Worm (Caenorhabditis elegans) whole organism, L3 larva: ENCODE measurements around the gene twk-4.

ENCODE experiments used
- aly-2 ChIP-seq: fragments of 150-350 bp; optimal IDR thresholded peaks from 2 replicates; lab custom pipeline; 2014; ENCODE audit warnings: missing biosample characterization, missing genetic modification characterization
- ama-1 ChIP-seq: fragments of 150-350 bp; optimal IDR thresholded peaks from 2 replicates; lab custom pipeline; 2018
- ceh-16 ChIP-seq: sonication (generic microtip); optimal IDR thresholded peaks from 2 replicates; lab custom pipeline; 2017; ENCODE audit warnings: missing biosample characterization, missing genetic modification characterization
- ceh-28 ChIP-seq: fragments of 150-350 bp; optimal IDR thresholded peaks from 2 replicates; lab custom pipeline; 2014; ENCODE audit warnings: missing biosample characterization, missing genetic modification reagents, missing genetic modification characterization
- ceh-82 ChIP-seq: fragments of 150-350 bp; optimal IDR thresholded peaks from 2 replicates; lab custom pipeline; 2014; ENCODE audit warnings: missing biosample characterization, missing genetic modification characterization
- ceh-9 ChIP-seq: sonication (generic microtip); optimal IDR thresholded peaks from 2 replicates; lab custom pipeline; 2018; ENCODE audit warnings: missing biosample characterization, missing genetic modification characterization
- daf-12 ChIP-seq: fragments of 150-350 bp; optimal IDR thresholded peaks from 2 replicates; lab custom pipeline; 2014; ENCODE audit warnings: missing biosample characterization, missing genetic modification reagents, missing genetic modification characterization
- egl-27 ChIP-seq: sonication (generic microtip); optimal IDR thresholded peaks from 4 replicates; lab custom pipeline; 2017; ENCODE audit warnings: missing biosample characterization, missing genetic modification reagents, missing genetic modification characterization
- elt-1 ChIP-seq: fragments of 150-350 bp; optimal IDR thresholded peaks from 2 replicates; lab custom pipeline; 2014; ENCODE audit warnings: missing biosample characterization, missing genetic modification characterization
- elt-2 ChIP-seq: sonication (generic microtip); optimal IDR thresholded peaks from 2 replicates; lab custom pipeline; 2016; ENCODE audit warnings: missing genetic modification reagents, mild to moderate bottlenecking, missing genetic modification characterization, missing compliant biosample characterization
- elt-3 ChIP-seq, 3 experiments: fragments of 150-350 bp in 1 of 3; sonication (generic microtip) in 2 of 3; optimal IDR thresholded peaks; 2 replicates in 2 of 3; 4 replicates in 1 of 3; lab custom pipeline; 2014 to 2017; ENCODE audit warnings: missing biosample characterization in 3 of 3, missing genetic modification characterization in 3 of 3
- eor-1 ChIP-seq, 2 experiments: fragments of 150-350 bp; optimal IDR thresholded peaks; 2 replicates each; lab custom pipeline; 2014 to 2018; ENCODE audit warnings: missing biosample characterization in 2 of 2, missing genetic modification characterization in 2 of 2
- fkh-10 ChIP-seq: sonication (generic microtip); optimal IDR thresholded peaks from 2 replicates; lab custom pipeline; 2017; ENCODE audit warnings: missing biosample characterization, missing genetic modification reagents, missing genetic modification characterization
- fkh-2 ChIP-seq: fragments of 150-350 bp; optimal IDR thresholded peaks from 2 replicates; lab custom pipeline; 2014; ENCODE audit warnings: missing biosample characterization, missing genetic modification reagents, missing genetic modification characterization
- hmg-11 ChIP-seq: sonication (generic microtip); optimal IDR thresholded peaks from 2 replicates; lab custom pipeline; 2016; ENCODE audit warnings: missing genetic modification characterization, missing compliant biosample characterization
- lin-15B ChIP-seq: fragments of 150-350 bp; optimal IDR thresholded peaks from 2 replicates; lab custom pipeline; 2014; ENCODE audit warnings: missing biosample characterization, missing genetic modification characterization
- lin-39 ChIP-seq: fragments of 150-350 bp; optimal IDR thresholded peaks from 2 replicates; lab custom pipeline; 2018; ENCODE audit warnings: missing biosample characterization, missing genetic modification reagents, missing genetic modification characterization
- lsy-12 ChIP-seq: sonication (generic microtip); optimal IDR thresholded peaks from 2 replicates; lab custom pipeline; 2016; ENCODE audit warnings: mild to moderate bottlenecking, missing genetic modification characterization, missing compliant biosample characterization
- nhr-11 ChIP-seq: fragments of 150-350 bp; optimal IDR thresholded peaks from 2 replicates; lab custom pipeline; 2014; ENCODE audit warnings: missing biosample characterization, missing genetic modification characterization
- nhr-12 ChIP-seq: fragments of 150-350 bp; optimal IDR thresholded peaks from 2 replicates; lab custom pipeline; 2014; ENCODE audit warnings: missing biosample characterization, missing genetic modification characterization
- nhr-23 ChIP-seq: fragments of 150-350 bp; optimal IDR thresholded peaks from 2 replicates; lab custom pipeline; 2014; ENCODE audit warnings: missing biosample characterization, missing genetic modification reagents, missing genetic modification characterization
- nhr-237 ChIP-seq: fragments of 150-350 bp; optimal IDR thresholded peaks from 2 replicates; lab custom pipeline; 2014; ENCODE audit warnings: missing biosample characterization, missing genetic modification characterization
- nhr-43 ChIP-seq: sonication (generic microtip); optimal IDR thresholded peaks from 2 replicates; lab custom pipeline; 2016; ENCODE audit warnings: mild to moderate bottlenecking, missing genetic modification characterization, missing compliant biosample characterization; ENCODE audit not compliant: poor library complexity, severe bottlenecking
- nhr-67 ChIP-seq: fragments of 150-350 bp; optimal IDR thresholded peaks from 2 replicates; lab custom pipeline; 2014; ENCODE audit warnings: missing biosample characterization, missing genetic modification characterization
- nhr-76 ChIP-seq: fragments of 150-350 bp; sonication (generic microtip); optimal IDR thresholded peaks from 5 replicates; lab custom pipeline; 2014; ENCODE audit warnings: missing biosample characterization, missing genetic modification characterization
- nhr-77 ChIP-seq: fragments of 150-350 bp; optimal IDR thresholded peaks from 2 replicates; lab custom pipeline; 2014; ENCODE audit warnings: missing biosample characterization, missing genetic modification characterization
- pha-4 ChIP-seq: fragments of 150-350 bp; optimal IDR thresholded peaks from 2 replicates; lab custom pipeline; 2014; ENCODE audit warnings: missing biosample characterization, missing genetic modification reagents, missing genetic modification characterization
- pqm-1 ChIP-seq: fragments of 150-350 bp; optimal IDR thresholded peaks from 2 replicates; lab custom pipeline; 2017; ENCODE audit warnings: missing biosample characterization, missing genetic modification characterization, inconsistent platforms
- sea-2 ChIP-seq: fragments of 150-350 bp; sonication (generic microtip); optimal IDR thresholded peaks from 4 replicates; lab custom pipeline; 2014; ENCODE audit warnings: missing biosample characterization, missing genetic modification reagents, missing genetic modification characterization
- skn-1 ChIP-seq: fragments of 150-350 bp; optimal IDR thresholded peaks from 2 replicates; lab custom pipeline; 2014; ENCODE audit warnings: missing biosample characterization, missing genetic modification characterization
- snpc-4 ChIP-seq: fragments of 150-350 bp; optimal IDR thresholded peaks from 2 replicates; lab custom pipeline; 2014; ENCODE audit warnings: missing biosample characterization, missing genetic modification characterization
- unc-39 ChIP-seq: sonication (generic microtip); optimal IDR thresholded peaks from 4 replicates; lab custom pipeline; 2017; ENCODE audit warnings: missing biosample characterization, missing genetic modification characterization
- unc-62 ChIP-seq: fragments of 150-350 bp; sonication (generic microtip); optimal IDR thresholded peaks from 4 replicates; lab custom pipeline; 2014; ENCODE audit warnings: missing biosample characterization, missing genetic modification reagents, missing genetic modification characterization
- zag-1 ChIP-seq: fragments of 150-350 bp; optimal IDR thresholded peaks from 2 replicates; lab custom pipeline; 2014; ENCODE audit warnings: missing biosample characterization, missing genetic modification characterization
- ztf-11 ChIP-seq: fragments of 150-350 bp; optimal IDR thresholded peaks from 2 replicates; lab custom pipeline; 2014; ENCODE audit warnings: missing biosample characterization, missing genetic modification characterization
- ztf-4 ChIP-seq: fragments of 150-350 bp; optimal IDR thresholded peaks from 2 replicates; lab custom pipeline; 2014; ENCODE audit warnings: missing biosample characterization, missing genetic modification characterization

The twk-4 gene

ce11 chrII:9148079-9148478 is 46.0 kb downstream of the twk-4 start:
- no peak for TF ChIP-seq elt-1 (tag; lab: Kevin White, UChicago)
- TF ChIP-seq fkh-2 (tag; lab: Kevin White, UChicago): no peak
- TF ChIP-seq lsy-12: no peak
- TF ChIP-seq nhr-76 (tag; lab: Kevin White, UChicago): no peak
- TF ChIP-seq nhr-77 (tag; lab: Kevin White, UChicago): no peak
- TF ChIP-seq nhr-43 (tag; lab: Kevin White, UChicago): no peak
- no peak for TF ChIP-seq ceh-82 (tag; lab: Kevin White, UChicago)
- TF ChIP-seq sea-2 (GFP tag; lab: Kevin White, UChicago): no peak
- no peak for TF ChIP-seq nhr-67 (tag; lab: Kevin White, UChicago)
- no peak for TF ChIP-seq unc-62 (GFP tag; lab: Kevin White, UChicago)

DNA sequence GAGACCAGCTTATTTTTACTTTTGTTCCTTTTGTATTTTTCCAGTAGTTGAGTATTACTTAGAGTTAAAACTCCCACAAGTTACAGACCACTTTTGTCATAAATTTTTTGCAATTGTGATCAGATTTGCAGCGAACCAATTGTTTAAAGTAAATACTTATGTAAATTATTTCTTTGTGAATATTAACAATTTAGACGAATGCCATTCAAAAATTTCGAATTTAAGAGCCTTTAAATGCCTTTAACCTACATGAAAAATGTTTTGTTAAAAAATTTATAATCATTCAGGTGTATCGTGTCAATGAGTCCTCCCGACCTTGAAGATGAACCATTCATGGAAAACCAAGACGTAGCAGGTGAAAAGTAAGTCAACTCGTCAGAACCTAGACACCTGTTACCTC is 48.1 kb downstream of the twk-4 start, which contains the start of gene W07A12.4:
Gene W07A12.4, plus strand, starts transcription at position 301 of the 400 bp plus-strand sequence.
- no peak for TF ChIP-seq pqm-1 (tag; lab: Kevin White, UChicago)
- no peak for TF ChIP-seq unc-39 (tag; lab: Kevin White, UChicago)
- TF ChIP-seq egl-27 (tag; lab: Kevin White, UChicago): no peak
- TF ChIP-seq nhr-12 (tag; lab: Kevin White, UChicago): no peak
- no peak for TF ChIP-seq skn-1 (tag; lab: Kevin White, UChicago)
- TF ChIP-seq ama-1 (lab: Kevin White, UChicago): no peak
- TF ChIP-seq nhr-237 (tag; lab: Kevin White, UChicago): no peak
- TF ChIP-seq ceh-82 (tag; lab: Kevin White, UChicago): no peak
- no peak for TF ChIP-seq pha-4 (tag; lab: Kevin White, UChicago)
- no peak for TF ChIP-seq hmg-11 (tag; lab: Kevin White, UChicago)
- no peak for TF ChIP-seq elt-2 (tag; lab: Kevin White, UChicago)
- TF ChIP-seq daf-12: no peak
- no peak for TF ChIP-seq nhr-11 (tag; lab: Kevin White, UChicago)
- TF ChIP-seq nhr-23 (tag; lab: Kevin White, UChicago): no peak
- TF ChIP-seq snpc-4 (tag; lab: Kevin White, UChicago): no peak

DNA sequence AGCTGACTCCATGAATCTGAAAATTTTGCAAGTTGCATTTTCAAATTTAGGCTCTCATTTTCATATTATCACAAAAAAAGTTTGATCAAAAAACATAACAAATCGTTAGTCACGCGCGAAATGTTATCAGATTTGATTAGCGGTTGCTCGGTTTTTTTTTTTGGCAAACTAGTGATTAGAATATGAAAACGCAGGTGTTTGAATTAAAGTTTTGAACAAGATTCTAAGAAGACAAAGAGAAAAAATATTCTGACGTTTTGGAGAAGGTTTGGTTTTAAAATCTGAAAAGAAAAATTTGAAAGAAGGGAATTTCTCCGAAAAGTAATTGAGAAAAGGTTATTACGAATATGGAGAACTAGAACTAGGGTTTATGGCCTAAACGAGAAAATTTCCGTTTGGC is 49.7 kb downstream of the twk-4 start:
- TF ChIP-seq nhr-12 (tag; lab: Kevin White, UChicago): no peak
- TF ChIP-seq egl-27 (tag; lab: Kevin White, UChicago): no peak
- TF ChIP-seq elt-2 (tag; lab: Kevin White, UChicago): no peak
- no peak for TF ChIP-seq elt-3 (tag; optimal IDR thresholded peaks at IDR 0.05; lab: Kevin White, UChicago)
- TF ChIP-seq elt-1 (tag; lab: Kevin White, UChicago): no peak
- TF ChIP-seq ama-1 (lab: Kevin White, UChicago): no peak
- no peak for TF ChIP-seq pha-4 (tag; lab: Kevin White, UChicago)
- no peak for TF ChIP-seq unc-62 (GFP tag; lab: Kevin White, UChicago)
- TF ChIP-seq, all 47 proteins: peak for 0

ce11 chrII:9143795-9144194 is 50.3 kb downstream of the twk-4 start:
- TF ChIP-seq nhr-11 (tag; lab: Kevin White, UChicago) (no peak), ceh-16 (tag; lab: Kevin White, UChicago) (no peak), snpc-4 (tag; lab: Kevin White, UChicago) (no peak), lin-39 (tag; lab: Kevin White, UChicago) (no peak), lin-15B (no peak), ztf-4 (no peak), sea-2 (GFP tag; lab: Kevin White, UChicago) (no peak), nhr-43 (tag; lab: Kevin White, UChicago) (no peak), aly-2 (tag; lab: Kevin White, UChicago) (no peak), elt-2 (tag; lab: Kevin White, UChicago) (no peak), nhr-237 (tag; lab: Kevin White, UChicago) (no peak), zag-1 (tag; lab: Kevin White, UChicago) (no peak), ztf-11 (tag; lab: Kevin White, UChicago) (no peak), nhr-23 (tag; lab: Kevin White, UChicago) (no peak), fkh-2 (tag; lab: Kevin White, UChicago) (no peak), ceh-28 (no peak), ceh-9 (tag; lab: Kevin White, UChicago) (no peak), fkh-10 (GFP tag; lab: Kevin White, UChicago) (no peak), egl-27 (tag; lab: Kevin White, UChicago) (no peak), eor-1 (tag; optimal IDR thresholded peaks at IDR 0.05; lab: Kevin White, UChicago) (no peak)
